Worm (Caenorhabditis elegans) whole organism, L4/young adult: Measurements from ENCODE around the gene srx-125.

ENCODE experiments used
- W03F9.2 ChIP-seq: fragments of 150-350 bp; optimal IDR thresholded peaks from 2 replicates; lab custom pipeline; 2014; ENCODE audit warnings: missing biosample characterization, missing genetic modification characterization
- dao-5 ChIP-seq: sonication (generic microtip); optimal IDR thresholded peaks from 2 replicates; lab custom pipeline; 2016; ENCODE audit warnings: missing genotype, missing genetic modification characterization, moderate library complexity, missing compliant biosample characterization
- him-1 ChIP-seq: sonication (generic microtip); optimal IDR thresholded peaks from 2 replicates; lab custom pipeline; 2016; ENCODE audit warnings: missing genotype, missing genetic modification reagents, missing genetic modification characterization, missing compliant biosample characterization

DNA sequence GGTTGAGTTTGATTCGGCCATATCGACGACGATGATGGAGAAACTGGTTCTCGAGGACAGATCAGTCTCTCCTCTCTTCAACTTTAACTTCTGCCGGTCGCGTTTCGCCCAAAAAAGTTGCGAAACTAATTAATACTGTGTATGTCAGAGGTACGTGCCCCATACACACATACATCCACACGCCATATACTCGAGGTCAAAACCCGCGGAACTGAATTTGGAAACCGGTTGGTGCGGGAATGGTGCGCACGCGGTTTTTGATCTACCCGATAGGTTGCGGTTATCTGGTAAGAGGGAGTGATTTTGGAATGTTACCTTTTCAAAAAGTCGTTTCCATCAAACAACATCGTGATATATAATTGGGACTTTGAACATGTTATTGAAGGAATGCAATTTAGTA is 13.1 kb downstream of the srx-125 start, which contains the start of gene ifbp-1:
- TF ChIP-seq him-1 (tag; lab: Kevin White, UChicago): no peak
- TF ChIP-seq dao-5 (tag; lab: Kevin White, UChicago): no peak
- no peak for TF ChIP-seq W03F9.2 (tag; lab: Kevin White, UChicago)
